Worm (Caenorhabditis elegans) whole organism, early embryonic: ENCODE measurements around the gene F59A6.13.

ENCODE experiments used
- B0310.2 ChIP-seq: sonication (generic microtip); optimal IDR thresholded peaks from 2 replicates; lab custom pipeline; 2016; ENCODE audit warnings: mild to moderate bottlenecking, missing genetic modification characterization, missing compliant biosample characterization
- F13C5.2 ChIP-seq: sonication (generic microtip); optimal IDR thresholded peaks from 2 replicates; lab custom pipeline; 2017; ENCODE audit warnings: mild to moderate bottlenecking, missing genetic modification characterization, inconsistent platforms, missing compliant biosample characterization
- aly-1 ChIP-seq: sonication (generic microtip); optimal IDR thresholded peaks from 2 replicates; lab custom pipeline; 2016; ENCODE audit warnings: missing genetic modification characterization, missing compliant biosample characterization
- ama-1 ChIP-seq: fragments of 150-350 bp; optimal IDR thresholded peaks from 2 replicates; lab custom pipeline; 2014
- ceh-13 ChIP-seq: fragments of 200-800 bp; sonication (Bioruptor generic); optimal IDR thresholded peaks from 2 replicates; lab custom pipeline; 2018; ENCODE audit warnings: mild to moderate bottlenecking, missing genetic modification characterization, missing compliant biosample characterization
- ceh-36 ChIP-seq: sonication (generic microtip); optimal IDR thresholded peaks from 2 replicates; lab custom pipeline; 2016; ENCODE audit warnings: missing genetic modification characterization, inconsistent platforms, missing compliant biosample characterization
- ets-7 ChIP-seq: sonication (generic microtip); optimal IDR thresholded peaks from 2 replicates; lab custom pipeline; 2016; ENCODE audit warnings: missing genotype, missing genetic modification characterization, missing compliant biosample characterization
- flt-1 ChIP-seq: fragments of 200-800 bp; sonication (Bioruptor generic); IDR thresholded peaks from 2 replicates; pipeline ENCODE4 v1.3.6; 2022; ENCODE audit warnings: missing genetic modification characterization, missing compliant biosample characterization
- hmbx-1 ChIP-seq: sonication (generic microtip); optimal IDR thresholded peaks from 2 replicates; lab custom pipeline; 2016; ENCODE audit warnings: mild to moderate bottlenecking, missing genetic modification characterization, missing compliant biosample characterization
- hmg-4 ChIP-seq: fragments of 200-800 bp; sonication (Bioruptor generic); optimal IDR thresholded peaks from 2 replicates; lab custom pipeline; 2018; ENCODE audit warnings: mild to moderate bottlenecking, missing genetic modification characterization, missing compliant biosample characterization
- pes-1 ChIP-seq: fragments of 200-800 bp; sonication (Bioruptor generic); IDR thresholded peaks from 2 replicates; pipeline ENCODE4 v1.3.6; 2022; ENCODE audit warnings: missing genetic modification reagents, missing genetic modification characterization, missing compliant biosample characterization
- scrt-1 ChIP-seq: fragments of 200-800 bp; sonication (Bioruptor generic); IDR thresholded peaks from 2 replicates; pipeline ENCODE4 v1.3.6; 2022; ENCODE audit warnings: missing genetic modification characterization, missing compliant biosample characterization
- sea-1 ChIP-seq: fragments of 200-800 bp; sonication (Bioruptor generic); conservative IDR thresholded peaks from 2 replicates; pipeline ENCODE4 v1.3.6; 2022; ENCODE audit warnings: missing genetic modification characterization, missing compliant biosample characterization
- tbx-11 ChIP-seq: fragments of 200-800 bp; sonication (Bioruptor generic); IDR thresholded peaks from 2 replicates; pipeline ENCODE4 v1.3.6; 2022; ENCODE audit warnings: missing genetic modification characterization, missing compliant biosample characterization
- tbx-37 ChIP-seq: fragments of 200-800 bp; sonication (Bioruptor generic); conservative IDR thresholded peaks from 2 replicates; pipeline ENCODE4 v1.3.6; 2022; ENCODE audit warnings: missing genetic modification reagents, missing genetic modification characterization, missing compliant biosample characterization
- tra-4 ChIP-seq: sonication (generic microtip); optimal IDR thresholded peaks from 2 replicates; lab custom pipeline; 2017; ENCODE audit warnings: missing genetic modification characterization, missing compliant biosample characterization

Gene F59A6.13

ce11 chrII:5071265-5071664 lies 48.7 kb downstream of the F59A6.13 start, which contains the start of gene C27A2.7:
TSS of gene C27A2.7 (minus strand) at chrII:5071365.
- TF ChIP-seq aly-1 (tag; lab: Kevin White, UChicago) (no peak), F13C5.2 (tag; lab: Kevin White, UChicago) (no peak), tbx-37 (GFP tag; lab: Robert Waterston, UW) (no peak), hmbx-1 (tag; lab: Kevin White, UChicago) (no peak), pes-1 (GFP tag; lab: Robert Waterston, UW) (no peak), tra-4 (tag; lab: Kevin White, UChicago) (no peak), hmg-4 (GFP tag; lab: Kevin White, UChicago) (no peak), ceh-13 (GFP tag; lab: Kevin White, UChicago) (no peak), ceh-36 (tag; lab: Kevin White, UChicago) (no peak), sea-1 (GFP tag; lab: Robert Waterston, UW) (no peak), ets-7 (tag; lab: Kevin White, UChicago) (no peak), tbx-11 (no peak), B0310.2 (no peak), flt-1 (no peak), scrt-1 (GFP tag; lab: Robert Waterston, UW) (no peak), ama-1 (lab: Kevin White, UChicago) (no peak)
